Fruit fly (Drosophila melanogaster) whole organism, embryonic: ENCODE measurements around the gene MtnD.
A peak's percentile ranks its signal among the peaks of the same experiment; 100 is the strongest.

Source experiments
- Ada2b ChIP-seq: fragments of 200-800 bp; sonication (Bioruptor generic); IDR thresholded peaks from 2 replicates; pipeline ENCODE4 v1.3.6; 2022; ENCODE audit warnings: missing biosample characterization, missing genetic modification characterization
- Xrp1 ChIP-seq: fragments of 200-800 bp; sonication (Bioruptor generic); IDR thresholded peaks from 2 replicates; pipeline ENCODE4 v1.3.6; 2022; ENCODE audit warnings: missing biosample characterization, missing genetic modification characterization

- TF ChIP-seq Ada2b (GFP tag; lab: Robert Waterston, UW) (no peak), Xrp1 (peak; percentile 84)
Observed at dm6 chr3R:20550632-20551486, 16.1 kb downstream of the MtnD start.
